Worm (Caenorhabditis elegans) whole organism, L4/young adult: ENCODE measurements around the gene cest-1.2.
"Not testable (repeated sequence)": the region's sequence is repeated elsewhere in the genome, so short reads cannot be mapped to it uniquely, and the experiment has no call there.

ENCODE experiments used
- W03F9.2 ChIP-seq: fragments of 150-350 bp; optimal IDR thresholded peaks from 2 replicates; lab custom pipeline; 2014; ENCODE audit warnings: missing biosample characterization, missing genetic modification characterization
- dao-5 ChIP-seq: sonication (generic microtip); optimal IDR thresholded peaks from 2 replicates; lab custom pipeline; 2016; ENCODE audit warnings: missing genotype, missing genetic modification characterization, moderate library complexity, missing compliant biosample characterization
- him-1 ChIP-seq: sonication (generic microtip); optimal IDR thresholded peaks from 2 replicates; lab custom pipeline; 2016; ENCODE audit warnings: missing genotype, missing genetic modification reagents, missing genetic modification characterization, missing compliant biosample characterization

cest-1.2 gene

DNA sequence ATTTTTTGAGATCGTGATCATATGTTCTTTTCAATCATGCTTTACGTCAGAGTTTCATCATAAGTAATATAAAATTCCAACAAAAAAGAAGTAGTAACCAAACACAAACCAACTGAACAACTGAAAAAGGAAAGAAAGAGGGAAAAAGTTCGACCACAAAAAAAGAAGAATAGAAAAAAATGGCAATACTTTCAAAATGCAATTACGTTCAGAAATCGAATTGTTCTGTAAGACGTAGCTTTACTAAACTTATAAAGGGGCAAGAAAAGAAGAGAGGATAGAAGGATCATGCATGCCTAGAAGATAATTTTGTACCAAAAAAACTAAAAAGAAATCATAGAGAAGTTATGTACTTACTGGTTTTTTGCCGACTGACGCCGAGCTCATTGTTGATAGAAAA lies 19.9 kb downstream of the cest-1.2 start:
- TF ChIP-seq him-1 (tag; lab: Kevin White, UChicago) (no peak), dao-5 (tag; lab: Kevin White, UChicago) (no peak), W03F9.2 (tag; lab: Kevin White, UChicago) (no peak)

DNA sequence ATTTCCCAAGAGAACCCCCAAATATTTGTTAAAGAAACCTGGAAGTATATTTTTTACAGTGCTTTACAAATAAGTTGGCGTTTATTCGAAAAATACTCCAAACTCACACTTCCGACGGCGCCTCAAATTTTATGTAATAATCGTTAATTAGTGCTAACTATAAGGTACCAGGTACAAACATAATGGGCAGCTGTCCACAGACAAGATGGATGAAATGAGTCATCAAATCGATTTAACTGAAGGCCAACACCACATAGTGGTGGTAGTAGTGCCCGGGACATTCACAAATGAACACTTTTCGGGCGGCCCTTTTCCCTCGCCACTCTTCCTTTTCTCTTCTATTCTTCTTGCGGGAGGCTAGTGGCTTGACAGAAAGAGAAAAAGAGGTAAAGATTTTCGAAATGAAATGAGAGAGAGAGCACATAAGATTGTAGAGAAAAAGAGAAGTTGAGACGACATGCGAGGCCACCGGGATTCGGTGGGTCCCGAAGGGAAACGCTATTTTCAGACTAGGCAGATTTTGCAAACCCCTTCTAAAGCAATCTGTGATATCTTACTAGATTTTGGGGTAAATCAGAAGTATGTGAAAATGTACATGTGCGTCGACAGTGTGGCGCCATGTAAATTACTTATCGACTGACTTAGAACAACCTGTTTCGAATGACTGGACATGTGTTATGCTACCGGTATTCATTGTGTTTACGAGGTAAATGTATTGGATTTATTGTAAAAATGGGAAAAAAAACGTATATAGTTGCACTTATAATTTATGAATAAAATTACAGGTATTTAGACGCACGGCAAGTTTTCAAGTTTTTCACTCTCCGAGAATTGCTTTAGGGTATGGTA lies 21.2 kb downstream of the cest-1.2 start:
- TF ChIP-seq dao-5 (tag; lab: Kevin White, UChicago) (no peak), W03F9.2 (tag; lab: Kevin White, UChicago) (no peak), him-1 (tag; lab: Kevin White, UChicago) (no peak)

ce11 chrV:14137766-14138165 lies 22.9 kb downstream of the cest-1.2 start, which contains the start of gene AH10.4:
Gene AH10.4 (minus strand): TSS chrV:14137866.
- not testable (repeated sequence) for TF ChIP-seq him-1, W03F9.2, dao-5 (tag; lab: Kevin White, UChicago)

DNA sequence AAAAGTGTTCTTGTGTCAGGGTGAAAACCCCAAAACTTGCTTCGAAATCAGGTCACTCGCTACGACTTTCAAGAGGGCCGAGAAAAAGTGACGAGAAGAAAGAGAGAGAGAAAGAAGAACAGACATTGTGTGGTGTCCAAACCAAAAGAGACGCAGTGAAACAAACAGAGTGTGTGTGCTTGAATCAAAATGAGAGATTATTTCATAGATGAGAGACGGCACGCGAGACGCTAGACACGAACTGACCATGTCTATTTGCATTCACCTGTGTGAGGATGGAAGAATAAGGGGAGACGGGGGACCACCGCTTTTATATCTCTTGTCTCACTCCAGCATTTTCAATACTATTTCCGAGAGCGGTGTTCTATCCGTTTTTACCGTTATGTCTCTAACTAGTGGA lies 24.5 kb downstream of the cest-1.2 start:
- TF ChIP-seq him-1 (tag; lab: Kevin White, UChicago) (no peak), W03F9.2 (tag; lab: Kevin White, UChicago) (no peak), dao-5 (tag; lab: Kevin White, UChicago) (no peak)

DNA sequence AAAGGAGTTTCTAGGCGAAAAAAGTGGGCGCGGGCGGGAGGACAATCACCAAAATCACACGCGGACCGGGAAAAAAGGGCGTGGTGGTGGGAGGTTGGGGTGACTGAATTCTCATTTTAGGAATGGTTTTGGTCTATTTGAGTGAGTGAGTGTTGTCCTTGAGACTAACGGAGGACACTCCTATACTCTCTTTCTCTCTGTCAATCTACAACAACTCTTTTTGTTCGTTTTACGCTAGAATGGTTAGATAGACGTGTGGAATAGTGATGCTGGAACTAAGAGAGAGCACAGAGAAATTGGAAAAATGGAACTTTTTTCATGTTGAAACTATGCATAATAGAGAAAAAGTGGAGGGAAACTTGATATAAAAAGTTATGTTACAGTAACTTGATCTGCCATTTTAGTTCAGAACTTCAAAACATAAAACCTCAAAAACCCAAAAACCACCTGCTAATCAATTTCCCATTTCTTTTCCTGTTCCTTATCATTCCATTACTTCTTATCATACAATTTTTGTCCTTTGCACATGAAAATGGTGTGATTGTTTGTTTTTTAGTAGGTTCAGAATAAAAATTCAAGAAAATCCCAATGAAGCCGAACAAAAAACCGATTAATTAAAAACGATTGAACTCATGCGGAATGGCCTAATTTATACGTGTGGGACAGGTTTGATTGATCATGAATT lies 25.8 kb downstream of the cest-1.2 start:
- no peak for TF ChIP-seq dao-5 (tag; lab: Kevin White, UChicago)
- no peak for TF ChIP-seq W03F9.2 (tag; lab: Kevin White, UChicago)
- no peak for TF ChIP-seq him-1 (tag; lab: Kevin White, UChicago)

- TF ChIP-seq W03F9.2 (tag; lab: Kevin White, UChicago) = no peak
- TF ChIP-seq him-1 (tag; lab: Kevin White, UChicago) = no peak
- no peak for TF ChIP-seq dao-5 (tag; lab: Kevin White, UChicago)
These were observed 27.5 kb downstream of the cest-1.2 start for ce11 chrV:14133002-14133763.

DNA sequence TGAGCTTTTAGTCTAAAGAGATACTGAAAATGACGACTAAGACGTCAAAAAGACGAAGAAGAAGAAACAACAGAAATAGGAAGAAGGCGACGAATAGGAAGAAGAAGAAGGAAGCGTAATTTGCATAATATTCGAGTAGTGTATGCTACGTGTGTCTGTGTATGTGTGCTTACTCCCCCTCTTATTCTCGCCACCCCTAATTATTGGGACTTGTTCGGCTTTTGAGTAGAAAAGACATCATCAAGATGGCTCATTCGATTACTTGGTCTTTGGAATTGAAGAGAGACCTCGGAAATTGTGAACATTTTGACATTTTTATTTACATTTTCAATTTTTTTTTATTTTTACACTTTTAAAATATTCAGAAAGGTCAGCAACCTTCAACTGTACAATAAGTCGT lies 30.4 kb downstream of the cest-1.2 start:
- TF ChIP-seq W03F9.2 (tag; lab: Kevin White, UChicago) (no peak), dao-5 (tag; lab: Kevin White, UChicago) (no peak), him-1 (tag; lab: Kevin White, UChicago) (no peak)

DNA sequence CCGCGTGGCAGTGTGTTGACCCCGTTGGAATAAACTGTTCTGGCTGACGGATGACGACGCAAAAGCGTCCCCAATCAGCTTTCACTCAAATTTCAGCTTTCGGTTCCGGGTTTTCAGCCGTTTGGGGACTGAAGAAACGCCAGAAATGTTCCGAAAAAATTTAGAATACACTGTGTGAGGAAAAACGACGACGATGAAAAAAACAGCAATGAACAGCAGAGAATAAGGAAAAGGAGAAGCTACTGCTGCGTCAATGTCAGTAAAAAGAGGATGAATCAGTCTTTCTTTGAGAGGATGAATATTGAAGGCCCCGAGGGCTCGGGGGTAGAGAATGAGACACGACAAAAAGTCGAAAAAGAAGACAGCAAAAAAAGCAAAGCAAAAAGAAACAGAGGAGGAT lies 31.8 kb downstream of the cest-1.2 start:
- TF ChIP-seq dao-5 (tag; lab: Kevin White, UChicago) (no peak), him-1 (tag; lab: Kevin White, UChicago) (no peak), W03F9.2 (tag; lab: Kevin White, UChicago) (no peak)

DNA sequence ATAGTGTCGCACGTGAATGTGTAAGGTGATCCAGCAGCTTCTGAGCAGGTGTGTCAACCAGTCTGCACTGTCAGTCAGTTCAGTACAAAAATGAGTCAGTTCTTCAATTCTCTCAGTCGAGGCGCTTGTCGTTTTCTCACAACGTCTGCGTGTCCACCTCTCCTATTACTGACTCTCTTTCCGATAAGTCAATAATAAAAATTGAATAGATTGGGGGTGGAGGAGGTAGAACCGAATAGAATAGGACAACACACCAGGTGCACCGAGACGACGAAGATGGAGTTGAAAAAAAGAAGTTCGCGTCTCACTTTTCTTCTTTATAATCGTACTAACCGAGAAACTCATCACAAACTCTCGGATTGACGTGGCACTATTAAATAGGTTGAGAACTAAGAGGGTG lies 32.8 kb downstream of the cest-1.2 start:
- TF ChIP-seq him-1 (tag; lab: Kevin White, UChicago) (no peak), dao-5 (tag; lab: Kevin White, UChicago) (no peak), W03F9.2 (tag; lab: Kevin White, UChicago) (no peak)

DNA sequence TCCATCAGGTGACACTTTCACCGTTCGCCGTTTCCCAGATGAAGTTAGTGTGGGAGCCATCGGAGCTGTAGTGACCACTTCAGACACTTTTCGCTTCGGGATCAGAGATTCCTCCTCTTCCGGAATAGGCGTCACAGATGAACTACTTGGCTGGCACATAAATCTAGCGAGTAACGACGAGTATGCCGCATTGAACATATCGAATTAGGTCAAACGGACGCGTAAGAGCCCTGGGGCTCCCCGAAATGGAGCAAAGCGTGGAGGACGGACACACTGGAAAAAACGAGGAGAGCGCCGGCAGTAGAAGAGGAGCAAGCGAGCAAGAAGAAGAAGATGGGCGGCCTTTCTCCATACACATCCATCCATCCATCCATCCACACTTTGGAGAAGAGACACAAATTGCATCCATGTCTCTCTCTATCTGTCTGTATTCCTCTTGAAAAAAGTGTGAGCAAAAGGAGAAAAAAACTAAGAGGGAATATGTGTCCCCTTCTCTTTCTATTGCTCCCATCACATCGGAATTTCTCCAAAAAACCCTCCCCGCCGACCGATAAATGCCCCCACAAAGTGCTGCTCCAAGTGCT lies 34.2 kb downstream of the cest-1.2 start:
- TF ChIP-seq him-1 (tag; lab: Kevin White, UChicago) (no peak), W03F9.2 (tag; lab: Kevin White, UChicago) (no peak), dao-5 (tag; lab: Kevin White, UChicago) (no peak)

- TF ChIP-seq W03F9.2 (tag; lab: Kevin White, UChicago) = no peak
- TF ChIP-seq him-1 (tag; lab: Kevin White, UChicago) = no peak
- TF ChIP-seq dao-5 (tag; lab: Kevin White, UChicago) = no peak
These were observed 37.5 kb downstream of the cest-1.2 start for ce11 chrV:14123176-14123575.

- TF ChIP-seq dao-5 (tag; lab: Kevin White, UChicago) (no peak), W03F9.2 (tag; lab: Kevin White, UChicago) (no peak), him-1 (tag; lab: Kevin White, UChicago) (no peak)
These were observed 40.0 kb downstream of the cest-1.2 start for ce11 chrV:14120674-14121073.
